Worm (Caenorhabditis elegans) whole organism, mixed stage, embryonic: ENCODE data around the gene gly-13.

ENCODE experiments used
- elt-1 ChIP-seq: sonication (generic microtip); optimal IDR thresholded peaks from 2 replicates; lab custom pipeline; 2017; ENCODE audit warnings: missing genetic modification characterization, mild to moderate bottlenecking, missing compliant biosample characterization, antibody characterized with exemption, moderate library complexity, borderline replicate concordance; ENCODE audit not compliant: insufficient read depth
- lsy-2 ChIP-seq: fragments of 150-350 bp; optimal IDR thresholded peaks from 2 replicates; lab custom pipeline; 2014; ENCODE audit warnings: missing biosample characterization, missing genetic modification characterization
- nhr-28 ChIP-seq: fragments of 150-350 bp; optimal IDR thresholded peaks from 2 replicates; lab custom pipeline; 2014; ENCODE audit warnings: missing biosample characterization, missing genetic modification characterization

ce11 chrX:9255993-9256392 lies 40.4 kb downstream of the gly-13 start:
- TF ChIP-seq elt-1 (no peak), lsy-2 (tag; lab: Kevin White, UChicago) (no peak), nhr-28 (no peak)
